Worm (Caenorhabditis elegans) whole organism, early embryonic: ENCODE data around the gene frpr-7.

ENCODE experiments used
- B0310.2 ChIP-seq: sonication (generic microtip); optimal IDR thresholded peaks from 2 replicates; lab custom pipeline; 2016; ENCODE audit warnings: mild to moderate bottlenecking, missing genetic modification characterization, missing compliant biosample characterization
- F13C5.2 ChIP-seq: sonication (generic microtip); optimal IDR thresholded peaks from 2 replicates; lab custom pipeline; 2017; ENCODE audit warnings: mild to moderate bottlenecking, missing genetic modification characterization, inconsistent platforms, missing compliant biosample characterization
- aly-1 ChIP-seq: sonication (generic microtip); optimal IDR thresholded peaks from 2 replicates; lab custom pipeline; 2016; ENCODE audit warnings: missing genetic modification characterization, missing compliant biosample characterization
- ama-1 ChIP-seq: fragments of 150-350 bp; optimal IDR thresholded peaks from 2 replicates; lab custom pipeline; 2014
- ceh-13 ChIP-seq: fragments of 200-800 bp; sonication (Bioruptor generic); optimal IDR thresholded peaks from 2 replicates; lab custom pipeline; 2018; ENCODE audit warnings: mild to moderate bottlenecking, missing genetic modification characterization, missing compliant biosample characterization
- ceh-36 ChIP-seq: sonication (generic microtip); optimal IDR thresholded peaks from 2 replicates; lab custom pipeline; 2016; ENCODE audit warnings: missing genetic modification characterization, inconsistent platforms, missing compliant biosample characterization
- ets-7 ChIP-seq: sonication (generic microtip); optimal IDR thresholded peaks from 2 replicates; lab custom pipeline; 2016; ENCODE audit warnings: missing genotype, missing genetic modification characterization, missing compliant biosample characterization
- flt-1 ChIP-seq: fragments of 200-800 bp; sonication (Bioruptor generic); IDR thresholded peaks from 2 replicates; pipeline ENCODE4 v1.3.6; 2022; ENCODE audit warnings: missing genetic modification characterization, missing compliant biosample characterization
- hmbx-1 ChIP-seq: sonication (generic microtip); optimal IDR thresholded peaks from 2 replicates; lab custom pipeline; 2016; ENCODE audit warnings: mild to moderate bottlenecking, missing genetic modification characterization, missing compliant biosample characterization
- hmg-4 ChIP-seq: fragments of 200-800 bp; sonication (Bioruptor generic); optimal IDR thresholded peaks from 2 replicates; lab custom pipeline; 2018; ENCODE audit warnings: mild to moderate bottlenecking, missing genetic modification characterization, missing compliant biosample characterization
- hnd-1 ChIP-seq: sonication (generic microtip); optimal IDR thresholded peaks from 2 replicates; lab custom pipeline; 2016; ENCODE audit warnings: missing genetic modification characterization, missing compliant biosample characterization
- pes-1 ChIP-seq: fragments of 200-800 bp; sonication (Bioruptor generic); IDR thresholded peaks from 2 replicates; pipeline ENCODE4 v1.3.6; 2022; ENCODE audit warnings: missing genetic modification reagents, missing genetic modification characterization, missing compliant biosample characterization
- scrt-1 ChIP-seq: fragments of 200-800 bp; sonication (Bioruptor generic); IDR thresholded peaks from 2 replicates; pipeline ENCODE4 v1.3.6; 2022; ENCODE audit warnings: missing genetic modification characterization, missing compliant biosample characterization
- sea-1 ChIP-seq: fragments of 200-800 bp; sonication (Bioruptor generic); conservative IDR thresholded peaks from 2 replicates; pipeline ENCODE4 v1.3.6; 2022; ENCODE audit warnings: missing genetic modification characterization, missing compliant biosample characterization
- tbx-11 ChIP-seq: fragments of 200-800 bp; sonication (Bioruptor generic); IDR thresholded peaks from 2 replicates; pipeline ENCODE4 v1.3.6; 2022; ENCODE audit warnings: missing genetic modification characterization, missing compliant biosample characterization
- tbx-37 ChIP-seq: fragments of 200-800 bp; sonication (Bioruptor generic); conservative IDR thresholded peaks from 2 replicates; pipeline ENCODE4 v1.3.6; 2022; ENCODE audit warnings: missing genetic modification reagents, missing genetic modification characterization, missing compliant biosample characterization
- tra-4 ChIP-seq: sonication (generic microtip); optimal IDR thresholded peaks from 2 replicates; lab custom pipeline; 2017; ENCODE audit warnings: missing genetic modification characterization, missing compliant biosample characterization

Gene frpr-7

ce11 chrX:17545498-17545897 lies 34.2 kb downstream of the frpr-7 start:
- TF ChIP-seq tbx-11 (GFP tag; lab: Robert Waterston, UW) (no peak), tbx-37 (GFP tag; lab: Robert Waterston, UW) (peak; percentile 36)

ce11 chrX:17544349-17544936 lies 35.2 kb downstream of the frpr-7 start:
- TF ChIP-seq pes-1 (GFP tag; lab: Robert Waterston, UW) (0 out of 2 replicates have a peak, but pooled peaks have one; percentile 51), hnd-1 (tag; lab: Kevin White, UChicago) (no peak), F13C5.2 (tag; lab: Kevin White, UChicago) (peak; percentile 63), hmg-4 (GFP tag; lab: Kevin White, UChicago) (peak; percentile 29), aly-1 (tag; lab: Kevin White, UChicago) (no peak), ets-7 (tag; lab: Kevin White, UChicago) (no peak), tbx-11 (GFP tag; lab: Robert Waterston, UW) (peak; percentile 35; the same call in 1 of the 2 replicates), flt-1 (GFP tag; lab: Robert Waterston, UW) (no peak), ceh-36 (no peak)

- no peak for TF ChIP-seq sea-1 (GFP tag; lab: Robert Waterston, UW)
- TF ChIP-seq tra-4 (tag; lab: Kevin White, UChicago): no peak
- no peak for TF ChIP-seq ama-1 (lab: Kevin White, UChicago)
- no peak for TF ChIP-seq hmbx-1 (tag; lab: Kevin White, UChicago)
- no peak for TF ChIP-seq F13C5.2 (tag; lab: Kevin White, UChicago)
- TF ChIP-seq ceh-36: no peak
- TF ChIP-seq ceh-13: no peak
- no peak for TF ChIP-seq hmg-4 (GFP tag; lab: Kevin White, UChicago)
- TF ChIP-seq tbx-11 (GFP tag; lab: Robert Waterston, UW): no peak
- TF ChIP-seq pes-1 (GFP tag; lab: Robert Waterston, UW): no peak
- no peak for TF ChIP-seq ets-7 (tag; lab: Kevin White, UChicago)
- no peak for TF ChIP-seq scrt-1 (GFP tag; lab: Robert Waterston, UW)
- no peak for TF ChIP-seq tbx-37 (GFP tag; lab: Robert Waterston, UW)
- no peak for TF ChIP-seq flt-1 (GFP tag; lab: Robert Waterston, UW)
- TF ChIP-seq B0310.2 (tag; lab: Kevin White, UChicago): no peak
- TF ChIP-seq hnd-1 (tag; lab: Kevin White, UChicago): no peak
- no peak for TF ChIP-seq aly-1 (tag; lab: Kevin White, UChicago)
These were observed 39.7 kb downstream of the frpr-7 start for ce11 chrX:17539968-17540367.

ce11 chrX:17537568-17537967 lies 42.1 kb downstream of the frpr-7 start:
- TF ChIP-seq hmbx-1 (tag; lab: Kevin White, UChicago) (no peak), ets-7 (tag; lab: Kevin White, UChicago) (no peak), ceh-36 (no peak), tbx-37 (GFP tag; lab: Robert Waterston, UW) (no peak), scrt-1 (GFP tag; lab: Robert Waterston, UW) (no peak), F13C5.2 (tag; lab: Kevin White, UChicago) (no peak)

- TF ChIP-seq hmbx-1 (tag; lab: Kevin White, UChicago): no peak
- no peak for TF ChIP-seq ceh-36
These were observed 44.8 kb downstream of the frpr-7 start for ce11 chrX:17534877-17535276.

- TF ChIP-seq ceh-36: no peak
- TF ChIP-seq aly-1 (tag; lab: Kevin White, UChicago): no peak
- TF ChIP-seq scrt-1 (GFP tag; lab: Robert Waterston, UW): no peak
- TF ChIP-seq tbx-37 (GFP tag; lab: Robert Waterston, UW): no peak
- TF ChIP-seq F13C5.2 (tag; lab: Kevin White, UChicago): no peak
- TF ChIP-seq B0310.2 (tag; lab: Kevin White, UChicago): no peak
- TF ChIP-seq hmbx-1 (tag; lab: Kevin White, UChicago): no peak
- no peak for TF ChIP-seq pes-1 (GFP tag; lab: Robert Waterston, UW)
- TF ChIP-seq ceh-13: no peak
- TF ChIP-seq flt-1 (GFP tag; lab: Robert Waterston, UW): no peak
- no peak for TF ChIP-seq tbx-11 (GFP tag; lab: Robert Waterston, UW)
- no peak for TF ChIP-seq ama-1 (lab: Kevin White, UChicago)
- no peak for TF ChIP-seq ets-7 (tag; lab: Kevin White, UChicago)
- TF ChIP-seq tra-4 (tag; lab: Kevin White, UChicago): no peak
These were observed 45.6 kb downstream of the frpr-7 start, which contains the start of gene F31A3.3 for ce11 chrX:17534014-17534465. TSS of gene F31A3.3 (minus strand) at chrX:17534064.

- no peak for TF ChIP-seq aly-1 (tag; lab: Kevin White, UChicago)
- TF ChIP-seq hmg-4 (GFP tag; lab: Kevin White, UChicago): no peak
- TF ChIP-seq sea-1 (GFP tag; lab: Robert Waterston, UW): no peak
- TF ChIP-seq flt-1 (GFP tag; lab: Robert Waterston, UW): no peak
- no peak for TF ChIP-seq hnd-1 (tag; lab: Kevin White, UChicago)
- no peak for TF ChIP-seq pes-1 (GFP tag; lab: Robert Waterston, UW)
- TF ChIP-seq ets-7 (tag; lab: Kevin White, UChicago): no peak
- TF ChIP-seq tbx-11 (GFP tag; lab: Robert Waterston, UW): no peak
- TF ChIP-seq hmbx-1 (tag; lab: Kevin White, UChicago): no peak
- no peak for TF ChIP-seq ama-1 (lab: Kevin White, UChicago)
- no peak for TF ChIP-seq B0310.2 (tag; lab: Kevin White, UChicago)
- no peak for TF ChIP-seq ceh-13
- no peak for TF ChIP-seq scrt-1 (GFP tag; lab: Robert Waterston, UW)
These were observed 51.6 kb downstream of the frpr-7 start, which contains the start of gene sup-10 for ce11 chrX:17528068-17528467. TSS of gene sup-10 (plus strand) at chrX:17528344.
